Worm (Caenorhabditis elegans) whole organism, L4 larva: Measurements from ENCODE around the gene H01G02.4.

Source experiments
- F10B5.3 ChIP-seq: sonication (generic microtip); optimal IDR thresholded peaks from 2 replicates; lab custom pipeline; 2016; ENCODE audit warnings: mild to moderate bottlenecking, missing genetic modification characterization, missing compliant biosample characterization
- ZK337.2 ChIP-seq: fragments of 200-800 bp; sonication (Bioruptor generic); IDR thresholded peaks from 2 replicates; pipeline ENCODE4 v1.3.6; 2022; ENCODE audit warnings: missing genetic modification reagents, missing genetic modification characterization, missing compliant biosample characterization
- mep-1 ChIP-seq: fragments of 150-350 bp; sonication (generic microtip); optimal IDR thresholded peaks from 3 replicates; lab custom pipeline; 2014; ENCODE audit warnings: missing biosample characterization, missing genetic modification characterization
- nhr-10 ChIP-seq: fragments of 150-350 bp; optimal IDR thresholded peaks from 2 replicates; lab custom pipeline; 2014; ENCODE audit warnings: missing biosample characterization, missing genetic modification characterization
- nhr-11 ChIP-seq: fragments of 150-350 bp; optimal IDR thresholded peaks from 2 replicates; lab custom pipeline; 2014; ENCODE audit warnings: missing biosample characterization, missing genetic modification characterization
- nhr-25 ChIP-seq: sonication (generic microtip); optimal IDR thresholded peaks from 2 replicates; lab custom pipeline; 2017; ENCODE audit warnings: missing genetic modification characterization, mild to moderate bottlenecking, missing compliant biosample characterization, antibody characterized with exemption, moderate library complexity, borderline replicate concordance; ENCODE audit not compliant: insufficient read depth
- nhr-6 ChIP-seq: fragments of 150-350 bp; optimal IDR thresholded peaks from 2 replicates; lab custom pipeline; 2014; ENCODE audit warnings: missing biosample characterization, missing genetic modification characterization
- pha-4 ChIP-seq, 2 experiments: fragments of 150-350 bp in 1 of 2; fragments of 200-800 bp in 1 of 2; sonication (Bioruptor generic) in 1 of 2; IDR thresholded peaks in 1 of 2; optimal IDR thresholded peaks in 1 of 2; 2 replicates each; pipeline versions ENCODE4 v1.3.6 to Lab custom; 2014 to 2022; ENCODE audit warnings: missing genetic modification characterization in 2 of 2, missing genetic modification reagents in 2 of 2, missing biosample characterization in 1 of 2, missing compliant biosample characterization in 1 of 2
- unc-62 ChIP-seq, 3 experiments: fragments of 150-350 bp in 1 of 3; sonication (generic microtip); optimal IDR thresholded peaks in 2 of 3; peaks in 1 of 3; 1 replicate in 1 of 3; 2 replicates in 2 of 3; lab custom pipeline; 2014 to 2017; ENCODE audit warnings: missing biosample characterization in 3 of 3, missing genetic modification characterization in 3 of 3, missing genetic modification reagents in 3 of 3, missing genotype in 1 of 3

- TF ChIP-seq pha-4 (GFP tag; IDR thresholded peaks at IDR 0.05; lab: Robert Waterston, UW) = no peak
- no peak for TF ChIP-seq pha-4 (tag; optimal IDR thresholded peaks at IDR 0.05; lab: Kevin White, UChicago)
- TF ChIP-seq F10B5.3 (tag; lab: Kevin White, UChicago) = no peak
- no peak for TF ChIP-seq unc-62 (GFP tag; optimal IDR thresholded peaks at IDR 0.05 in 1 of 2; lab: Kevin White, UChicago)
- TF ChIP-seq unc-62 (tag; optimal IDR thresholded peaks at IDR 0.05; lab: Kevin White, UChicago) = no peak
- no peak for TF ChIP-seq nhr-10 (tag; lab: Kevin White, UChicago)
- TF ChIP-seq nhr-6 (tag; lab: Kevin White, UChicago) = no peak
- no peak for TF ChIP-seq mep-1
- TF ChIP-seq ZK337.2 (GFP tag; lab: Robert Waterston, UW) = no peak
- no peak for TF ChIP-seq nhr-25
- no peak for TF ChIP-seq nhr-11 (tag; lab: Kevin White, UChicago)
Measured at ce11 chrIV:11782846-11783245, 20.1 kb downstream of the H01G02.4 start.
